Fruit fly (Drosophila melanogaster) whole organism, embryonic: ENCODE measurements around the gene ImpL1.
A peak's percentile ranks its signal among the peaks of the same experiment; 100 is the strongest.

ENCODE experiments used
- ATbp ChIP-seq: fragments of 200-800 bp; sonication (Bioruptor generic); optimal IDR thresholded peaks from 2 replicates; lab custom pipeline; 2017; ENCODE audit warnings: missing biosample characterization, mild to moderate bottlenecking, missing genetic modification characterization, missing genetic modification reagents
- B-H1 ChIP-seq: fragments of 200-800 bp; sonication (Bioruptor generic); IDR thresholded peaks from 3 replicates; pipeline ENCODE4 v1.3.6; 2022; ENCODE audit warnings: missing biosample characterization, missing genetic modification characterization
- Bgb ChIP-seq: fragments of 200-800 bp; sonication (Bioruptor generic); IDR thresholded peaks from 2 replicates; pipeline ENCODE4 v1.3.6; 2022; ENCODE audit warnings: missing biosample characterization, missing genetic modification characterization; ENCODE audit not compliant: partially characterized antibody
- CG10209 ChIP-seq: fragments of 200-800 bp; sonication (Bioruptor generic); optimal IDR thresholded peaks from 3 replicates; lab custom pipeline; 2017; ENCODE audit warnings: missing biosample characterization, mild to moderate bottlenecking, missing genetic modification characterization, missing genetic modification reagents
- CG10267 ChIP-seq: fragments of 200-800 bp; sonication (Bioruptor generic); optimal IDR thresholded peaks from 2 replicates; lab custom pipeline; 2018; ENCODE audit warnings: missing biosample characterization, mild to moderate bottlenecking, missing genetic modification characterization, moderate library complexity
- CG10979 ChIP-seq: fragments of 200-800 bp; sonication (Bioruptor generic); optimal IDR thresholded peaks from 2 replicates; lab custom pipeline; 2018; ENCODE audit warnings: missing biosample characterization, mild to moderate bottlenecking, missing genetic modification characterization, moderate library complexity
- CG14710 ChIP-seq: fragments of 200-800 bp; sonication (Bioruptor generic); optimal IDR thresholded peaks from 3 replicates; lab custom pipeline; 2019; ENCODE audit warnings: missing biosample characterization, mild to moderate bottlenecking, missing genetic modification characterization, moderate library complexity
- CG14860 ChIP-seq: fragments of 200-800 bp; sonication (Bioruptor generic); IDR thresholded peaks from 3 replicates; pipeline ENCODE4 v1.3.6; 2022; ENCODE audit warnings: missing biosample characterization, missing genetic modification characterization; ENCODE audit not compliant: partially characterized antibody
- CG15269 ChIP-seq: fragments of 200-800 bp; sonication (Bioruptor generic); optimal IDR thresholded peaks from 2 replicates; lab custom pipeline; 2018; ENCODE audit warnings: missing biosample characterization, mild to moderate bottlenecking, missing genetic modification characterization, moderate library complexity
- CG1603 ChIP-seq: fragments of 200-800 bp; sonication (Bioruptor generic); optimal IDR thresholded peaks from 2 replicates; lab custom pipeline; 2019; ENCODE audit warnings: missing biosample characterization, mild to moderate bottlenecking, missing genetic modification characterization, moderate library complexity
- CG17359 ChIP-seq: fragments of 200-800 bp; sonication (Bioruptor generic); optimal IDR thresholded peaks from 3 replicates; lab custom pipeline; 2018; ENCODE audit warnings: missing biosample characterization, mild to moderate bottlenecking, missing genetic modification characterization, moderate library complexity
- CG17612 ChIP-seq: fragments of 200-800 bp; sonication (Bioruptor generic); IDR thresholded peaks from 2 replicates; pipeline ENCODE4 v1.3.6; 2022; ENCODE audit warnings: missing biosample characterization, missing genetic modification characterization
- CG2116 ChIP-seq: fragments of 200-800 bp; sonication (Bioruptor generic); optimal IDR thresholded peaks from 3 replicates; lab custom pipeline; 2018; ENCODE audit warnings: missing biosample characterization, mild to moderate bottlenecking, missing genetic modification characterization
- CG4854 ChIP-seq: fragments of 200-800 bp; sonication (Bioruptor generic); optimal IDR thresholded peaks from 2 replicates; lab custom pipeline; 2016; ENCODE audit warnings: missing biosample characterization, missing genetic modification characterization, inconsistent platforms
- CG7963 ChIP-seq: fragments of 200-800 bp; sonication (Bioruptor generic); IDR thresholded peaks from 3 replicates; pipeline ENCODE4 v1.3.6; 2022; ENCODE audit warnings: missing biosample characterization, missing genetic modification characterization; ENCODE audit not compliant: partially characterized antibody
- CG9727 ChIP-seq: fragments of 200-800 bp; sonication (Bioruptor generic); optimal IDR thresholded peaks from 3 replicates; lab custom pipeline; 2017; ENCODE audit warnings: missing biosample characterization, mild to moderate bottlenecking, missing genetic modification characterization
- Doc3 ChIP-seq: fragments of 200-800 bp; sonication (Bioruptor generic); IDR thresholded peaks from 3 replicates; pipeline ENCODE4 v1.3.6; 2022; ENCODE audit warnings: missing biosample characterization, missing genetic modification characterization; ENCODE audit not compliant: partially characterized antibody
- Dp ChIP-seq: fragments of 200-800 bp; sonication (Bioruptor generic); optimal IDR thresholded peaks from 2 replicates; lab custom pipeline; 2018; ENCODE audit warnings: missing biosample characterization, mild to moderate bottlenecking, missing genetic modification characterization, moderate library complexity
- Ets65A ChIP-seq: fragments of 200-800 bp; sonication (Bioruptor generic); peaks from one replicate; lab custom pipeline; 2016; ENCODE audit warnings: missing biosample characterization, missing genetic modification characterization
- Med ChIP-seq: fragments of 200-800 bp; sonication (Bioruptor generic); peaks from one replicate; lab custom pipeline; 2016; ENCODE audit warnings: missing biosample characterization, missing genetic modification characterization, mild to moderate bottlenecking, inconsistent platforms, moderate library complexity
- Meics ChIP-seq: fragments of 200-800 bp; sonication (Bioruptor generic); optimal IDR thresholded peaks from 2 replicates; lab custom pipeline; 2017; ENCODE audit warnings: missing biosample characterization, mild to moderate bottlenecking, missing genetic modification characterization
- Opbp ChIP-seq: fragments of 200-800 bp; sonication (Bioruptor generic); IDR thresholded peaks from 3 replicates; pipeline ENCODE4 v1.3.6; 2022; ENCODE audit warnings: missing biosample characterization, missing genetic modification characterization; ENCODE audit not compliant: partially characterized antibody
- Scr ChIP-seq: fragments of 200-800 bp; sonication (Bioruptor generic); IDR thresholded peaks from 2 replicates; pipeline ENCODE4 v1.3.6; 2022; ENCODE audit warnings: missing biosample characterization, missing genetic modification characterization; ENCODE audit not compliant: partially characterized antibody
- Spps ChIP-seq: fragments of 200-800 bp; sonication (Bioruptor generic); optimal IDR thresholded peaks from 2 replicates; lab custom pipeline; 2018; ENCODE audit warnings: missing biosample characterization, mild to moderate bottlenecking, missing genetic modification characterization
- Stat92E ChIP-seq, 3 experiments: fragments of >200 bp in 2 of 3; fragments of 200-800 bp in 1 of 3; sonication (Bioruptor generic) in 1 of 3; optimal IDR thresholded peaks; 2 replicates each; lab custom pipeline; 2017 to 2019; ENCODE audit warnings: missing biosample characterization in 3 of 3, missing genetic modification characterization in 3 of 3, mild to moderate bottlenecking in 1 of 3, moderate library complexity in 1 of 3
- fd64A ChIP-seq: fragments of 200-800 bp; sonication (Bioruptor generic); optimal IDR thresholded peaks from 3 replicates; lab custom pipeline; 2018; ENCODE audit warnings: missing biosample characterization, mild to moderate bottlenecking, missing genetic modification characterization
- gfzf ChIP-seq: fragments of 200-800 bp; sonication (Bioruptor generic); optimal IDR thresholded peaks from 2 replicates; lab custom pipeline; 2016; ENCODE audit warnings: missing biosample characterization, mild to moderate bottlenecking, missing genetic modification characterization, moderate library complexity
- gsb-n ChIP-seq: fragments of 200-800 bp; sonication (Bioruptor generic); optimal IDR thresholded peaks from 3 replicates; lab custom pipeline; 2018; ENCODE audit warnings: missing biosample characterization, mild to moderate bottlenecking, missing genetic modification characterization
- ind ChIP-seq: fragments of 200-800 bp; sonication (Bioruptor generic); optimal IDR thresholded peaks from 3 replicates; lab custom pipeline; 2016; ENCODE audit warnings: missing biosample characterization, missing genetic modification characterization
- nerfin-2 ChIP-seq: fragments of 200-800 bp; sonication (Bioruptor generic); IDR thresholded peaks from 2 replicates; pipeline ENCODE4 v1.3.6; 2022; ENCODE audit warnings: missing biosample characterization, missing genetic modification characterization; ENCODE audit not compliant: partially characterized antibody
- pb ChIP-seq: fragments of 200-800 bp; sonication (Bioruptor generic); optimal IDR thresholded peaks from 3 replicates; lab custom pipeline; 2016; ENCODE audit warnings: missing biosample characterization, missing genetic modification characterization
- sens ChIP-seq: fragments of 200-800 bp; sonication (Bioruptor generic); peaks from one replicate; lab custom pipeline; 2016; ENCODE audit warnings: missing biosample characterization, missing genetic modification characterization
- sens-2 ChIP-seq: fragments of 200-800 bp; sonication (Bioruptor generic); IDR thresholded peaks from 2 replicates; pipeline ENCODE4 v1.3.6; 2022; ENCODE audit warnings: missing biosample characterization, missing genetic modification characterization
- zen ChIP-seq: fragments of 200-800 bp; sonication (Bioruptor generic); optimal IDR thresholded peaks from 3 replicates; lab custom pipeline; 2018; ENCODE audit warnings: missing biosample characterization, mild to moderate bottlenecking, missing genetic modification characterization, moderate library complexity

ImpL1 gene

DNA sequence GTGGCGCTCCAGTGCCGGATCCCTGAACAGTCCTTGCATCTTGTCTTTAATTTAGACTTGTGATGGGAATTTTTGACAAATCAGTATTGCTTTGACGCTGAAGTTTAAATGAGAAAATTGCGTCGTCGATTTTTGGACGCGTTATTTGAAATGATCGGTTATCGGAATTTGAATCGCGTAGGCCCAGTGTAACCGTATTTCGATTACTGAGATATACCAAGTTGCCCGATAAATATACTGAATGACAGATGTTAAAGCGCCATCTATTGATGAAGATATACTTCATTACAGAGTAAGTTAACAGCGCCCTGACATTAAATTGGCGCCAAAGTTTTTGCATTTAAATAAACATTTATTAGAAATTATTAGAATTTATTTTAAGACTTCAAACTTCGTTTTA is 7.3 kb downstream of the ImpL1 start, which contains the start of gene Poc1 (continued):
- TF ChIP-seq CG1603 (peak; percentile 50), Opbp (GFP tag; lab: Robert Waterston, UW) (peak; percentile 44; the same call in 1 of the 3 replicates), Doc3 (peak; percentile 35; the same call in 1 of the 3 replicates), zen (tag; lab: Kevin White, UChicago) (peak; percentile 17), Scr (GFP tag; lab: Robert Waterston, UW) (peak; percentile 32; the same call in 1 of the 2 replicates), ind (GFP tag; lab: Kevin White, UChicago) (no peak), CG10209 (GFP tag; lab: Kevin White, UChicago) (no peak), gfzf (GFP tag; lab: Kevin White, UChicago) (peak; percentile 90), CG14860 (GFP tag; lab: Robert Waterston, UW) (peak; percentile 23; the same call in 1 of the 3 replicates), Dp (GFP tag; lab: Kevin White, UChicago) (peak; percentile 96), CG15269 (tag; lab: Kevin White, UChicago) (no peak), CG17359 (tag; lab: Kevin White, UChicago) (no peak), B-H1 (GFP tag; lab: Robert Waterston, UW) (no peak), gsb-n (tag; lab: Kevin White, UChicago) (peak; percentile 39), CG17612 (GFP tag; lab: Robert Waterston, UW) (no peak), CG14710 (tag; lab: Kevin White, UChicago) (peak; percentile 68), Bgb (GFP tag; lab: Robert Waterston, UW) (0 out of 2 replicates have a peak, but pooled peaks have one; percentile 51), Spps (tag; lab: Kevin White, UChicago) (no peak), nerfin-2 (GFP tag; lab: Robert Waterston, UW) (peak; percentile 49; the same call in 1 of the 2 replicates), Stat92E (GFP tag; optimal IDR thresholded peaks at IDR 0.05; lab: Kevin White, UChicago) (peak in 1 of 3 experiments; percentile 58), CG10267 (tag; lab: Kevin White, UChicago) (peak; percentile 62), CG2116 (peak; percentile 52)

DNA sequence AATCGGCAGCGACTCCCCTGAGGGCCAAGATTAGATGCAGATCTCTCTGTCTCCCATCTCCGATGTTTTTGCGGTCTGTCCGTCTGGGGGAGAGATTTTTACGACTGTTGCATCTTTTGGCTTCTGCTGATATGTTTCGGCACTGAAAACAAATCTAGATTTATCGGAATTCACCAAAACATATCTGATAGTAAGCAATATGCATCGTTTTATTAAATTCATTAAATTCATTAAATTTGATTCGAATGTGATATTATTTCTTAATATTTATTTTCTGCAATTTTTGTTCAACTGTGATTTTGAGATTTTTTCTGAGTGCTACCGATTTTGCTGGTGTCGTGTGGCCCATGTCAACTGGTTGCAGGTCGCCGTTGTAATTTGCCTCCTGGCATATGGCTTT is 11.0 kb downstream of the ImpL1 start:
- TF ChIP-seq sens-2 (GFP tag; lab: Robert Waterston, UW), result no peak
- no peak for TF ChIP-seq CG7963 (GFP tag; lab: Robert Waterston, UW)
- TF ChIP-seq CG10209 (GFP tag; lab: Kevin White, UChicago), result no peak
- peak; percentile 12 for TF ChIP-seq CG10979 (tag; lab: Kevin White, UChicago)
- TF ChIP-seq CG9727 (GFP tag; lab: Kevin White, UChicago), result peak; percentile 15
- peak; percentile 87 for TF ChIP-seq sens (GFP tag; lab: Kevin White, UChicago)
- TF ChIP-seq, all 482 proteins: peak for 3

DNA sequence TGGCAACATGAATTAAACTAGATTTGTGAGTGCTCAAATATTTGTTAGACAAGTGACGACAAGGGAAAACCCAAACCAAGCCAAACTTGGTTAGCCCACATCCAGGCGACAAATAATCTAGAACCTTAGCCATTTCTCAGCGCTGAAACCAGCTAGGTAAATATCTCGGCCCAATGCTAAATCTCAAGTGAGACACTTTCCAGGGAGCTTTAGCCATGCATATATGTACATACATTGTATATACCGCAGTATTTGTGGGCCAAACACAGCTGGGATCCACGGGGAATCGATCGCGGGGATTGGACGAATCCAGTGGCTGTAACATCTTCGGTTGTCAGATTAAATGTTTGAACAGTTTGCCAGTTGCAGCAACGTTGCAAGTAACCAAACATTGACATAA is 15.1 kb downstream of the ImpL1 start:
- TF ChIP-seq CG1603 (peak; percentile 25), fd64A (GFP tag; lab: Kevin White, UChicago) (peak; percentile 13), Med (peak; percentile 31), ATbp (peak; percentile 26), sens (GFP tag; lab: Kevin White, UChicago) (peak; percentile 91), Meics (GFP tag; lab: Kevin White, UChicago) (peak; percentile 19), CG4854 (no peak), pb (GFP tag; lab: Kevin White, UChicago) (no peak), Ets65A (GFP tag; lab: Kevin White, UChicago) (peak; percentile 35)
- TF ChIP-seq, all 482 proteins: peak for 7
